Worm (Caenorhabditis elegans): ENCODE results near the gene mdmh-35.

mdmh-35 gene

ce11 chrII:7808950-7809349, 46.6 kb downstream of the mdmh-35 start:
- TF ChIP-seq cey-2 (tag; optimal IDR thresholded peaks at IDR 0.05; ENCODE audit: borderline replicate concordance, insufficient read depth) (peak; percentile 10), ceh-32 (tag; optimal IDR thresholded peaks at IDR 0.05; ENCODE audit: poor library complexity) (no peak), daf-16 (GFP tag; optimal IDR thresholded peaks at IDR 0.05) (peak in 1 of 2 experiments; percentile 27), daf-16 (tag; optimal IDR thresholded peaks at IDR 0.05) (peak; percentile 42), nhr-48 (tag; optimal IDR thresholded peaks at IDR 0.05) (peak; percentile 68), T20F7.1 (GFP tag; optimal IDR thresholded peaks at IDR 0.05) (peak; percentile 8), ceh-82 (tag; optimal IDR thresholded peaks at IDR 0.05) (no peak), mep-1 (tag; optimal IDR thresholded peaks at IDR 0.05) (peak; percentile 23), pha-4 (GFP tag; IDR thresholded peaks at IDR 0.05) (peak; percentile 52; the same call in 1 of the 2 replicates), pha-4 (tag; optimal IDR thresholded peaks at IDR 0.05) (no peak), nhr-77 (tag; optimal IDR thresholded peaks at IDR 0.05) (peak; percentile 33), madf-9 (GFP tag; conservative IDR thresholded peaks at IDR 0.05) (0 out of 2 replicates have a peak, but pooled peaks have one; percentile 13), mes-2 (tag; optimal IDR thresholded peaks at IDR 0.05; ENCODE audit: poor library complexity, severe bottlenecking) (peak; percentile 17), spr-1 (tag; optimal IDR thresholded peaks at IDR 0.05) (no peak), ceh-44 (GFP tag; IDR thresholded peaks at IDR 0.05) (no peak), hlh-11 (tag; optimal IDR thresholded peaks at IDR 0.05) (peak; percentile 87), pqm-1 (tag; optimal IDR thresholded peaks at IDR 0.05) (peak; percentile 95), mxl-3 (GFP tag; optimal IDR thresholded peaks at IDR 0.05) (peak; percentile 56), R02D3.7 (tag; optimal IDR thresholded peaks at IDR 0.05) (no peak), unc-62 (GFP tag; optimal IDR thresholded peaks at IDR 0.05 in 1 of 2) (peak in 1 of 2 experiments; percentile 93), unc-62 (tag; optimal IDR thresholded peaks at IDR 0.05) (no peak), nhr-28 (tag; optimal IDR thresholded peaks at IDR 0.05) (peak; percentile 78), spr-3 (GFP tag; optimal IDR thresholded peaks at IDR 0.05) (no peak), duxl-1 (tag; optimal IDR thresholded peaks at IDR 0.05; ENCODE audit: poor library complexity) (no peak), nhr-102 (tag; optimal IDR thresholded peaks at IDR 0.05) (peak; percentile 16), tra-1 (GFP tag; IDR thresholded peaks at IDR 0.05) (peak; percentile 84; the same call in 1 of the 2 replicates), fos-1 (tag; optimal IDR thresholded peaks at IDR 0.05) (no peak), jun-1 (tag; optimal IDR thresholded peaks at IDR 0.05) (peak; percentile 22), dmd-6 (GFP tag; IDR thresholded peaks at IDR 0.05) (peak; percentile 86), mdl-1 (tag; optimal IDR thresholded peaks at IDR 0.05) (peak in 1 of 2 experiments; percentile 31), F26F4.8 (GFP tag; conservative IDR thresholded peaks at IDR 0.05) (no peak), ztf-7 (tag; optimal IDR thresholded peaks at IDR 0.05) (no peak), nhr-11 (tag; optimal IDR thresholded peaks at IDR 0.05) (no peak), dve-1 (tag; optimal IDR thresholded peaks at IDR 0.05; ENCODE audit: insufficient read depth) (peak; percentile 70), lin-1 (GFP tag; IDR thresholded peaks at IDR 0.05) (peak; percentile 40; the same call in 1 of the 2 replicates), php-3 (GFP tag; IDR thresholded peaks at IDR 0.05) (peak; percentile 72; the same call in 1 of the 2 replicates)

ce11 chrII:7808153-7808552, 47.4 kb downstream of the mdmh-35 start:
- TF ChIP-seq madf-9 (GFP tag; conservative IDR thresholded peaks at IDR 0.05) (no peak), mxl-2 (GFP tag; conservative IDR thresholded peaks at IDR 0.05) (no peak), mep-1 (tag; optimal IDR thresholded peaks at IDR 0.05) (no peak), unc-62 (GFP tag; optimal IDR thresholded peaks at IDR 0.05 in 1 of 2) (peak in 1 of 2 experiments; percentile 98), unc-62 (tag; optimal IDR thresholded peaks at IDR 0.05) (no peak)

- TF ChIP-seq nhr-6 (tag; optimal IDR thresholded peaks at IDR 0.05) (no peak), nhr-237 (tag; optimal IDR thresholded peaks at IDR 0.05) (no peak), hlh-30 (tag; optimal IDR thresholded peaks at IDR 0.05; ENCODE audit: insufficient read depth) (peak; percentile 70), nhr-48 (tag; optimal IDR thresholded peaks at IDR 0.05) (no peak), madf-9 (GFP tag; conservative IDR thresholded peaks at IDR 0.05) (no peak), F37D6.2 (tag; optimal IDR thresholded peaks at IDR 0.05) (no peak), ama-1 (optimal IDR thresholded peaks at IDR 0.05) (no peak), zfp-2 (tag; optimal IDR thresholded peaks at IDR 0.05) (no peak), unc-62 (GFP tag; optimal IDR thresholded peaks at IDR 0.05 in 1 of 2) (no peak), unc-62 (tag; optimal IDR thresholded peaks at IDR 0.05) (no peak), ctbp-1 (GFP tag; IDR thresholded peaks at IDR 0.05) (no peak), mxl-3 (GFP tag; optimal IDR thresholded peaks at IDR 0.05) (peak; percentile 11), aly-2 (tag; optimal IDR thresholded peaks at IDR 0.05) (no peak), ceh-20 (GFP tag; IDR thresholded peaks at IDR 0.05) (no peak), D1046.2 (GFP tag; IDR thresholded peaks at IDR 0.05) (no peak), hlh-11 (tag; optimal IDR thresholded peaks at IDR 0.05) (peak; percentile 9), fos-1 (tag; optimal IDR thresholded peaks at IDR 0.05) (no peak), aha-1 (tag) (no peak), dmd-6 (GFP tag; IDR thresholded peaks at IDR 0.05) (peak; percentile 45; the same call in 1 of the 2 replicates)
These were observed 48.6 kb downstream of the mdmh-35 start for ce11 chrII:7806872-7807271.

All from whole organism, L4 larva.